Worm (Caenorhabditis elegans) whole organism, mixed stage, embryonic: ENCODE measurements around the gene cdkl-1.
A peak's percentile ranks its signal among the peaks of the same experiment; 100 is the strongest.

Experiments used
- M03D4.4 ChIP-seq: sonication (generic microtip); optimal IDR thresholded peaks from 2 replicates; lab custom pipeline; 2017; ENCODE audit warnings: mild to moderate bottlenecking, missing genetic modification characterization, missing compliant biosample characterization
- bed-3 ChIP-seq: fragments of 200-800 bp; sonication (Bioruptor generic); optimal IDR thresholded peaks from 3 replicates; lab custom pipeline; 2018; ENCODE audit warnings: mild to moderate bottlenecking, missing genetic modification characterization, moderate library complexity, missing compliant biosample characterization
- blmp-1 ChIP-seq: fragments of 150-350 bp; optimal IDR thresholded peaks from 2 replicates; lab custom pipeline; 2014; ENCODE audit warnings: missing biosample characterization, missing genetic modification characterization
- ceh-39 ChIP-seq: fragments of 150-350 bp; optimal IDR thresholded peaks from 2 replicates; lab custom pipeline; 2014; ENCODE audit warnings: missing biosample characterization, missing genetic modification characterization
- ceh-43 ChIP-seq: fragments of 200-800 bp; sonication (Bioruptor generic); optimal IDR thresholded peaks from 2 replicates; lab custom pipeline; 2018; ENCODE audit warnings: mild to moderate bottlenecking, missing genetic modification characterization, moderate library complexity, missing compliant biosample characterization
- ceh-83 ChIP-seq: fragments of 200-800 bp; sonication (Bioruptor generic); optimal IDR thresholded peaks from 2 replicates; lab custom pipeline; 2018; ENCODE audit warnings: mild to moderate bottlenecking, missing genetic modification characterization, missing compliant biosample characterization
- drap-1 ChIP-seq: fragments of 200-800 bp; sonication (Bioruptor generic); optimal IDR thresholded peaks from 3 replicates; lab custom pipeline; 2018; ENCODE audit warnings: mild to moderate bottlenecking, missing genetic modification characterization, missing compliant biosample characterization
- elt-1 ChIP-seq: sonication (generic microtip); optimal IDR thresholded peaks from 2 replicates; lab custom pipeline; 2017; ENCODE audit warnings: missing genetic modification characterization, mild to moderate bottlenecking, missing compliant biosample characterization, antibody characterized with exemption, moderate library complexity, borderline replicate concordance; ENCODE audit not compliant: insufficient read depth
- elt-3 ChIP-seq: fragments of 150-350 bp; optimal IDR thresholded peaks from 2 replicates; lab custom pipeline; 2014; ENCODE audit warnings: missing biosample characterization, missing genetic modification characterization
- flh-1 ChIP-seq: fragments of 200-800 bp; sonication (Bioruptor generic); optimal IDR thresholded peaks from 2 replicates; lab custom pipeline; 2018; ENCODE audit warnings: mild to moderate bottlenecking, missing genetic modification characterization, moderate library complexity, missing compliant biosample characterization
- ham-2 ChIP-seq: fragments of 200-800 bp; sonication (Bioruptor generic); optimal IDR thresholded peaks from 2 replicates; lab custom pipeline; 2018; ENCODE audit warnings: mild to moderate bottlenecking, missing genetic modification characterization, missing compliant biosample characterization
- hlh-1 ChIP-seq: fragments of 150-350 bp; optimal IDR thresholded peaks from 2 replicates; lab custom pipeline; 2014; ENCODE audit warnings: missing biosample characterization, missing genetic modification reagents, missing genetic modification characterization
- lin-13 ChIP-seq: fragments of 150-350 bp; optimal IDR thresholded peaks from 2 replicates; lab custom pipeline; 2014; ENCODE audit warnings: missing biosample characterization, missing genetic modification characterization
- lin-32 ChIP-seq: fragments of 200-800 bp; sonication (Bioruptor generic); optimal IDR thresholded peaks from 2 replicates; lab custom pipeline; 2018; ENCODE audit warnings: mild to moderate bottlenecking, missing genetic modification characterization, missing compliant biosample characterization
- lsy-2 ChIP-seq: fragments of 150-350 bp; optimal IDR thresholded peaks from 2 replicates; lab custom pipeline; 2014; ENCODE audit warnings: missing biosample characterization, missing genetic modification characterization
- mab-5 ChIP-seq: fragments of 150-350 bp; optimal IDR thresholded peaks from 2 replicates; lab custom pipeline; 2014; ENCODE audit warnings: missing biosample characterization, missing genetic modification characterization
- mls-2 ChIP-seq: sonication (generic microtip); optimal IDR thresholded peaks from 2 replicates; lab custom pipeline; 2016; ENCODE audit warnings: mild to moderate bottlenecking, missing genetic modification characterization, moderate library complexity, missing compliant biosample characterization
- nhr-12 ChIP-seq: fragments of 150-350 bp; optimal IDR thresholded peaks from 2 replicates; lab custom pipeline; 2014; ENCODE audit warnings: missing biosample characterization, missing genetic modification characterization
- nhr-2 ChIP-seq: fragments of 150-350 bp; optimal IDR thresholded peaks from 2 replicates; lab custom pipeline; 2014; ENCODE audit warnings: missing biosample characterization, missing genetic modification characterization
- nhr-237 ChIP-seq: fragments of 150-350 bp; optimal IDR thresholded peaks from 2 replicates; lab custom pipeline; 2014; ENCODE audit warnings: missing biosample characterization, missing genetic modification characterization
- nhr-28 ChIP-seq: fragments of 150-350 bp; optimal IDR thresholded peaks from 2 replicates; lab custom pipeline; 2014; ENCODE audit warnings: missing biosample characterization, missing genetic modification characterization
- nhr-76 ChIP-seq: sonication (generic microtip); optimal IDR thresholded peaks from 2 replicates; lab custom pipeline; 2017; ENCODE audit warnings: missing biosample characterization, missing genetic modification characterization
- pha-4 ChIP-seq: fragments of 150-350 bp; optimal IDR thresholded peaks from 2 replicates; lab custom pipeline; 2018; ENCODE audit warnings: missing biosample characterization, missing genetic modification reagents, missing genetic modification characterization
- sem-2 ChIP-seq: fragments of 200-800 bp; sonication (Bioruptor generic); optimal IDR thresholded peaks from 2 replicates; lab custom pipeline; 2018; ENCODE audit warnings: mild to moderate bottlenecking, missing genetic modification characterization, missing compliant biosample characterization
- snpc-4 ChIP-seq: fragments of 150-350 bp; optimal IDR thresholded peaks from 2 replicates; lab custom pipeline; 2014; ENCODE audit warnings: missing biosample characterization, missing genetic modification characterization
- sptf-1 ChIP-seq: sonication (generic microtip); optimal IDR thresholded peaks from 2 replicates; lab custom pipeline; 2017; ENCODE audit warnings: mild to moderate bottlenecking, missing genetic modification characterization, moderate library complexity, missing compliant biosample characterization
- tbx-8 ChIP-seq: fragments of 200-800 bp; sonication (Bioruptor generic); optimal IDR thresholded peaks from 2 replicates; lab custom pipeline; 2018; ENCODE audit warnings: mild to moderate bottlenecking, missing genetic modification characterization, moderate library complexity, missing compliant biosample characterization
- unc-120 ChIP-seq: sonication (generic microtip); optimal IDR thresholded peaks from 2 replicates; lab custom pipeline; 2017; ENCODE audit warnings: missing genetic modification characterization, missing compliant biosample characterization; ENCODE audit not compliant: poor library complexity, severe bottlenecking
- unc-39 ChIP-seq: fragments of 150-350 bp; optimal IDR thresholded peaks from 2 replicates; lab custom pipeline; 2014; ENCODE audit warnings: missing biosample characterization, missing genetic modification characterization
- unc-62 ChIP-seq: fragments of 150-350 bp; optimal IDR thresholded peaks from 2 replicates; lab custom pipeline; 2014; ENCODE audit warnings: missing biosample characterization, missing genetic modification reagents, missing genetic modification characterization
- ztf-11 ChIP-seq: fragments of 150-350 bp; optimal IDR thresholded peaks from 2 replicates; lab custom pipeline; 2014; ENCODE audit warnings: missing biosample characterization, missing genetic modification characterization

The cdkl-1 gene

ce11 chrV:11131801-11132200 is 33.1 kb downstream of the cdkl-1 start:
- TF ChIP-seq snpc-4 (tag; lab: Kevin White, UChicago) (no peak), M03D4.4 (tag; lab: Kevin White, UChicago) (no peak), flh-1 (GFP tag; lab: Kevin White, UChicago) (no peak), nhr-76 (tag; lab: Kevin White, UChicago) (no peak)

DNA sequence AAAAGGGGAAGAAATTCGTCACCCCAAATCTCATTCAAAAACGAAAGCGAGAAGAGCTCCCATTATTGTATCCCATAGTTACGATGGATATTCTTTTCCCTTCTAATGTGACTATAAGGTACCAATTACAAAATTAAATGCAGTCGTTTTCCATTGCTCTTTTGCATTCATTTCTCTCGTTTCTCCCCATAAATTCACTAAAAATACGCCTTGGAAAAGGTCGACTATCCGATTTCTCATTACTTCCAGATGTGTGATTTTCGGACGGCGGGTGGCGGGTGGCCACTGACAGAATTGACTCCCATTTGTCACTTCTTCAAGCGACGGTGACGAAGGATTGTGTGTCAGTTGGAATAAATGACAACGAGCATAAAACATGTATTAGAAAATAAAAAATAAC is 34.8 kb downstream of the cdkl-1 start:
- no peak for TF ChIP-seq M03D4.4 (tag; lab: Kevin White, UChicago)
- no peak for TF ChIP-seq lin-13 (tag; lab: Kevin White, UChicago)
- TF ChIP-seq pha-4 (tag; lab: Kevin White, UChicago): no peak
- TF ChIP-seq tbx-8 (GFP tag; lab: Kevin White, UChicago): no peak
- no peak for TF ChIP-seq elt-1 (tag; lab: Kevin White, UChicago)
- TF ChIP-seq blmp-1 (tag; lab: Kevin White, UChicago): no peak
- TF ChIP-seq mab-5 (tag; lab: Kevin White, UChicago): no peak
- no peak for TF ChIP-seq sptf-1 (tag; lab: Kevin White, UChicago)
- no peak for TF ChIP-seq unc-120
- TF ChIP-seq lin-32 (GFP tag; lab: Kevin White, UChicago): no peak
- TF ChIP-seq mls-2: no peak
- no peak for TF ChIP-seq nhr-28 (tag; lab: Kevin White, UChicago)
- TF ChIP-seq sem-2 (GFP tag; lab: Kevin White, UChicago): no peak
- no peak for TF ChIP-seq nhr-237
- TF ChIP-seq ceh-39 (tag; lab: Kevin White, UChicago): no peak

- no peak for TF ChIP-seq ceh-83 (GFP tag; lab: Kevin White, UChicago)
- TF ChIP-seq unc-39: no peak
- no peak for TF ChIP-seq sem-2 (GFP tag; lab: Kevin White, UChicago)
- TF ChIP-seq ztf-11 (tag; lab: Kevin White, UChicago): no peak
- no peak for TF ChIP-seq unc-62 (GFP tag; lab: Kevin White, UChicago)
- no peak for TF ChIP-seq hlh-1 (tag; lab: Kevin White, UChicago)
- no peak for TF ChIP-seq ceh-39 (tag; lab: Kevin White, UChicago)
- TF ChIP-seq lsy-2 (tag; lab: Kevin White, UChicago): no peak
- no peak for TF ChIP-seq sptf-1 (tag; lab: Kevin White, UChicago)
- TF ChIP-seq mab-5 (tag; lab: Kevin White, UChicago): no peak
- no peak for TF ChIP-seq elt-3 (tag; lab: Kevin White, UChicago)
- TF ChIP-seq snpc-4 (tag; lab: Kevin White, UChicago): no peak
- TF ChIP-seq blmp-1 (tag; lab: Kevin White, UChicago): no peak
- TF ChIP-seq elt-1 (tag; lab: Kevin White, UChicago): no peak
- no peak for TF ChIP-seq pha-4 (tag; lab: Kevin White, UChicago)
- no peak for TF ChIP-seq bed-3 (GFP tag; lab: Kevin White, UChicago)
- TF ChIP-seq nhr-237: no peak
These were observed 35.6 kb downstream of the cdkl-1 start, which contains the start of gene glb-3 for ce11 chrV:11134296-11134695. TSS of gene glb-3 (plus strand) at chrV:11134596.

DNA sequence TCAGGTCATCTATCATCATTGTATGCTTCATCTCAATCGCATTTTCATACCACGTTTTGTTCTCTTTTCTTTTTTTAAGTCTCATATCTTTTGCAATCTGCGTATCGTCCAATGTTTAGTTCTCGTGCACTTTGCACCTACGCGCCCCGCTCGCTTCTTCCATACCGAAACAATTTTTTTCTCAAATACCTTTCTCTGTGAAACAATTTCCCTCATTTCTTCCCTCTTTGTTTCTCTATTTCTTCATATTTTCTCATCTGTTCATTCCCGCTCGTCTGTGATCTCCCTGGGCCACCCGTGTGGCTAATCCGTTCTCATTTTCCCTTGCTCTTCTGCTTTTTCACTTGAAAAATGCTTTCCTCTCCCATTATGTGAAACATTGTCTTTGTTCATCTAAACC is 41.6 kb downstream of the cdkl-1 start:
- TF ChIP-seq ceh-43 (GFP tag; lab: Kevin White, UChicago): no peak
- TF ChIP-seq ceh-39 (tag; lab: Kevin White, UChicago): no peak
- peak; percentile 3 for TF ChIP-seq hlh-1 (tag; lab: Kevin White, UChicago)
- no peak for TF ChIP-seq lin-13 (tag; lab: Kevin White, UChicago)
- TF ChIP-seq nhr-12: no peak
- no peak for TF ChIP-seq nhr-28 (tag; lab: Kevin White, UChicago)
- peak; percentile 65 for TF ChIP-seq unc-120

- TF ChIP-seq drap-1 (GFP tag; lab: Kevin White, UChicago) (no peak), pha-4 (tag; lab: Kevin White, UChicago) (no peak), nhr-12 (no peak), M03D4.4 (tag; lab: Kevin White, UChicago) (no peak), nhr-237 (no peak), unc-120 (no peak), nhr-76 (tag; lab: Kevin White, UChicago) (no peak), nhr-28 (tag; lab: Kevin White, UChicago) (no peak), mab-5 (tag; lab: Kevin White, UChicago) (no peak), ceh-43 (GFP tag; lab: Kevin White, UChicago) (no peak), lsy-2 (tag; lab: Kevin White, UChicago) (no peak), ceh-83 (GFP tag; lab: Kevin White, UChicago) (no peak), sem-2 (GFP tag; lab: Kevin White, UChicago) (no peak), flh-1 (GFP tag; lab: Kevin White, UChicago) (no peak), ham-2 (no peak), snpc-4 (tag; lab: Kevin White, UChicago) (no peak), elt-3 (tag; lab: Kevin White, UChicago) (no peak), lin-13 (tag; lab: Kevin White, UChicago) (no peak), unc-62 (GFP tag; lab: Kevin White, UChicago) (no peak), nhr-2 (tag; lab: Kevin White, UChicago) (no peak)
- TF ChIP-seq, all 35 proteins: peak for 0
These were observed 42.5 kb downstream of the cdkl-1 start, which contains the start of gene folt-1 for ce11 chrV:11141179-11141578. TSS of gene folt-1 (plus strand) at chrV:11141479.
